Worm (Caenorhabditis elegans): ENCODE results near the gene C09H10.5.

C09H10.5 gene

DNA sequence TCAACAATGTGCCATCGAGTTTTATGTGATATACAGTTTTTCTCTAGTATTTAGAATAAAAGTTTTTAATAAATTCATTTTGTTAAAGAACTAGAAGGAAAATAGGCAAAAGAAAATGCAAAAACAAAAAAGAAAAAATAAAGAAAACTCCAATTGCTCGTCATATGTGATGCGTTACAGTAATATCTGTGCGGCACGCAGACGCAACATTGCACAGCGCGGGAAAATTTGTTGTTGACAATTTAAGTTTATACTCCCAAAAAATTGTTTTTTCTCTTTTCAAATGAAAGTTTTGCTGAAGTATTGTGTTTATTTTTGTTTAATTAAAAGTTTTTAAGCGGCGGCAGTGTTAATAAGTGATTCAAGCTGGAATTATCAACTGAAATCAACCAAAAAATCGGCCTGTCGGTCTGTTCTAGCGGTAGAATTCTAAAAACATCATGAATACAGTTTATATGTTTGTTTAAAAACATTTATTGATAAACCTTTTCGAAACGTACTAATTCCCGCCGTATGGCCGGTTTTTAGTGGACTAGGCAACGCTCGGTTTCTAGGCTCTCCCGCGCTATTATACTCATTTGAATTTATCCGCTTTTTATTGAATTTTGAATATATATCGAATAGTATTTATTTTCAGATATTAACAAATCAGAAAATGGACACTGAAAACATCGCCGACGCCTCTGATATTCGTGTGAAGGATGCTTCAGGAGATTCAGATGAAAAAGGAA is 2.6 kb upstream of the C09H10.5 start, which contains the start of gene nasp-1:
nasp-1 (plus strand) TSS at position 632 of the 731 bp plus-strand sequence.
- TF ChIP-seq nhr-71 (tag; optimal IDR thresholded peaks at IDR 0.05) (no peak), egl-27 (tag; optimal IDR thresholded peaks at IDR 0.05) (no peak), F16B12.6 (tag; optimal IDR thresholded peaks at IDR 0.05) (peak; percentile 57), zip-4 (GFP tag; optimal IDR thresholded peaks at IDR 0.05) (no peak), fkh-10 (GFP tag; optimal IDR thresholded peaks at IDR 0.05) (no peak), C16A3.4 (tag; optimal IDR thresholded peaks at IDR 0.05) (no peak), lin-14 (GFP tag; optimal IDR thresholded peaks at IDR 0.05) (no peak), skn-1 (tag; optimal IDR thresholded peaks at IDR 0.05) (no peak), nhr-237 (tag; optimal IDR thresholded peaks at IDR 0.05) (no peak), hpl-2 (GFP tag; optimal IDR thresholded peaks at IDR 0.05) (no peak), efl-1 (optimal IDR thresholded peaks at IDR 0.05) (peak; percentile 72 to 92), efl-1 (GFP tag; optimal IDR thresholded peaks at IDR 0.05 in 1 of 2) (peak; percentile 72 to 96), xbp-1 (tag; optimal IDR thresholded peaks at IDR 0.05) (no peak), mep-1 (tag; optimal IDR thresholded peaks at IDR 0.05) (no peak), lin-15B (tag; optimal IDR thresholded peaks at IDR 0.05) (no peak), nhr-84 (tag; optimal IDR thresholded peaks at IDR 0.05) (no peak), nhr-85 (tag) (peak; percentile 47), fos-1 (tag; optimal IDR thresholded peaks at IDR 0.05) (no peak), sup-37 (GFP tag; optimal IDR thresholded peaks at IDR 0.05) (no peak), egl-13 (tag; optimal IDR thresholded peaks at IDR 0.05) (no peak), C34B4.2 (tag; optimal IDR thresholded peaks at IDR 0.05) (no peak), alr-1 (tag; optimal IDR thresholded peaks at IDR 0.05; ENCODE audit: borderline replicate concordance) (no peak), tlp-1 (tag; optimal IDR thresholded peaks at IDR 0.05) (no peak), lin-35 (GFP tag; optimal IDR thresholded peaks at IDR 0.05) (peak; percentile 54 to 80), nhr-19 (GFP tag; conservative IDR thresholded peaks at IDR 0.05) (no peak), pax-3 (tag; optimal IDR thresholded peaks at IDR 0.05) (no peak), unc-30 (tag; optimal IDR thresholded peaks at IDR 0.05) (no peak), lin-13 (GFP tag; optimal IDR thresholded peaks at IDR 0.05) (no peak), vab-15 (tag; optimal IDR thresholded peaks at IDR 0.05) (no peak), lsy-2 (tag; optimal IDR thresholded peaks at IDR 0.05) (peak; percentile 54 to 86), lin-39 (tag; optimal IDR thresholded peaks at IDR 0.05) (no peak), lir-3 (tag; optimal IDR thresholded peaks at IDR 0.05; ENCODE audit: poor library complexity) (no peak), dpl-1 (GFP tag; optimal IDR thresholded peaks at IDR 0.05) (peak; percentile 46 to 76 (median 71)), efl-3 (GFP tag; optimal IDR thresholded peaks at IDR 0.05) (no peak), nhr-90 (tag; optimal IDR thresholded peaks at IDR 0.05; ENCODE audit: poor library complexity) (peak; percentile 6)

DNA sequence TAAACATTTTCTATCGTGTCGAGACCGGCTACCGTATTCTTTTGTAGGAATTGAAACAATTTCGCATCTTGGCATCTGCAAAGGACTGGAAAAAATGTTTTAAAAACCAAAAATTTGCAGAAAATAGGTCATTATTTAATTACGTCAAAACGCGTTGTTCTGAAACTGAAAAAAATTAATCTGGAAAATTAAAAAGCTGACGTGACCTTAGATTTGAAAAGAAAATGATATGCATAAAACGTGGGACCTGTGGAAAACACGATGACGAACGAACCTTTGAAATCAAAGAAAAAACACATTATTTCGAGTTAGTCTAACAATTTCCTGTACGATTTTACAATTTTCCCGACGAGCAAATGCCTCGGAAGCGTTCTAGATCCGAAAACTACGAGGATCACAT is 605 bp upstream of the C09H10.5 start, which contains the start of gene C09H10.9:
C09H10.9 (plus strand) TSS at position 301 of the 400 bp plus-strand sequence.
- TF ChIP-seq grh-1 (GFP tag; IDR thresholded peaks at IDR 0.05): no peak
- TF ChIP-seq nhr-71 (tag; optimal IDR thresholded peaks at IDR 0.05): no peak
- TF ChIP-seq C04F5.9 (tag; optimal IDR thresholded peaks at IDR 0.05): no peak
- TF ChIP-seq unc-98 (GFP tag; IDR thresholded peaks at IDR 0.05): no peak
- no peak for TF ChIP-seq dsc-1 (tag; optimal IDR thresholded peaks at IDR 0.05)
- TF ChIP-seq isw-1 (GFP tag; IDR thresholded peaks at IDR 0.05): no peak
- no peak for TF ChIP-seq Y116A8C.19 (tag; optimal IDR thresholded peaks at IDR 0.05; ENCODE audit: borderline replicate concordance)
- no peak for TF ChIP-seq nhr-28 (tag; optimal IDR thresholded peaks at IDR 0.05)
- TF ChIP-seq fkh-4 (tag; optimal IDR thresholded peaks at IDR 0.05; ENCODE audit: borderline replicate concordance): no peak
